Fruit fly (Drosophila melanogaster) whole organism, embryonic: ENCODE data around the gene Tsen34.

Experiments
- BtbVII ChIP-seq: fragments of 200-800 bp; sonication (Bioruptor generic); optimal IDR thresholded peaks from 3 replicates; lab custom pipeline; 2017; ENCODE audit warnings: missing biosample characterization, mild to moderate bottlenecking, missing genetic modification characterization
- CG1024 ChIP-seq: fragments of 200-800 bp; sonication (Bioruptor generic); IDR thresholded peaks from 2 replicates; pipeline ENCODE4 v1.3.6; 2022; ENCODE audit warnings: missing biosample characterization, missing genetic modification characterization
- CG10979 ChIP-seq: fragments of 200-800 bp; sonication (Bioruptor generic); optimal IDR thresholded peaks from 2 replicates; lab custom pipeline; 2018; ENCODE audit warnings: missing biosample characterization, mild to moderate bottlenecking, missing genetic modification characterization, moderate library complexity
- CG11398 ChIP-seq: fragments of 200-800 bp; sonication (Bioruptor generic); optimal IDR thresholded peaks from 2 replicates; lab custom pipeline; 2016; ENCODE audit warnings: missing biosample characterization, missing genetic modification characterization
- CG12071 ChIP-seq: fragments of 200-800 bp; sonication (Bioruptor generic); optimal IDR thresholded peaks from 3 replicates; lab custom pipeline; 2018; ENCODE audit warnings: missing biosample characterization, mild to moderate bottlenecking, missing genetic modification characterization
- CG12391 ChIP-seq: fragments of 200-800 bp; sonication (Bioruptor generic); optimal IDR thresholded peaks from 3 replicates; lab custom pipeline; 2018; ENCODE audit warnings: missing biosample characterization, mild to moderate bottlenecking, missing genetic modification characterization, moderate library complexity
- CG13296 ChIP-seq: fragments of 200-800 bp; sonication (Bioruptor generic); optimal IDR thresholded peaks from 3 replicates; lab custom pipeline; 2018; ENCODE audit warnings: missing biosample characterization, mild to moderate bottlenecking, missing genetic modification characterization
- CG14014 ChIP-seq: fragments of 200-800 bp; sonication (Bioruptor generic); IDR thresholded peaks from 2 replicates; pipeline ENCODE4 v1.3.6; 2022; ENCODE audit warnings: missing biosample characterization, missing genetic modification characterization
- CG14050 ChIP-seq: fragments of 200-800 bp; sonication (Bioruptor generic); IDR thresholded peaks from 3 replicates; pipeline ENCODE4 v1.3.6; 2022; ENCODE audit warnings: missing biosample characterization, missing genetic modification characterization
- CG16779 ChIP-seq: fragments of 200-800 bp; sonication (Bioruptor generic); IDR thresholded peaks from 2 replicates; pipeline ENCODE4 v1.3.6; 2022; ENCODE audit warnings: missing biosample characterization, missing genetic modification characterization
- CG18011 ChIP-seq: fragments of 200-800 bp; sonication (Bioruptor generic); optimal IDR thresholded peaks from 2 replicates; lab custom pipeline; 2017; ENCODE audit warnings: missing biosample characterization, missing genetic modification characterization, mild to moderate bottlenecking, moderate library complexity, missing genotype
- CG2120 ChIP-seq: fragments of 200-800 bp; sonication (Bioruptor generic); optimal IDR thresholded peaks from 3 replicates; lab custom pipeline; 2016; ENCODE audit warnings: missing biosample characterization, missing genetic modification characterization
- CG33557 ChIP-seq: fragments of 200-800 bp; sonication (Bioruptor generic); optimal IDR thresholded peaks from 2 replicates; lab custom pipeline; 2019; ENCODE audit warnings: missing biosample characterization, mild to moderate bottlenecking, missing genetic modification characterization, moderate library complexity
- CG34376 ChIP-seq: fragments of 200-800 bp; sonication (Bioruptor generic); optimal IDR thresholded peaks from 2 replicates; lab custom pipeline; 2018; ENCODE audit warnings: missing biosample characterization, mild to moderate bottlenecking, missing genetic modification characterization
- CG6175 ChIP-seq: fragments of 200-800 bp; sonication (Bioruptor generic); IDR thresholded peaks from 3 replicates; pipeline ENCODE4 v1.3.6; 2022; ENCODE audit warnings: missing biosample characterization, missing genetic modification characterization
- CG6654 ChIP-seq: fragments of 200-800 bp; sonication (Bioruptor generic); optimal IDR thresholded peaks from 2 replicates; lab custom pipeline; 2017; ENCODE audit warnings: missing biosample characterization, mild to moderate bottlenecking, missing genetic modification characterization
- CG6765 ChIP-seq: fragments of 200-800 bp; sonication (Bioruptor generic); optimal IDR thresholded peaks from 3 replicates; lab custom pipeline; 2017; ENCODE audit warnings: missing biosample characterization, mild to moderate bottlenecking, missing genetic modification characterization
- CG8478 ChIP-seq: fragments of >200 bp; optimal IDR thresholded peaks from 2 replicates; lab custom pipeline; 2018
- CG8924 ChIP-seq: fragments of 200-800 bp; optimal IDR thresholded peaks from 3 replicates; lab custom pipeline; 2019; ENCODE audit warnings: missing biosample characterization, mild to moderate bottlenecking, missing genetic modification characterization, moderate library complexity
- GATAe ChIP-seq: fragments of 200-800 bp; sonication (Bioruptor generic); conservative IDR thresholded peaks from 2 replicates; pipeline ENCODE4 v1.3.6; 2022; ENCODE audit warnings: missing biosample characterization, missing genetic modification characterization
- HLH54F ChIP-seq: fragments of 200-800 bp; sonication (Bioruptor generic); optimal IDR thresholded peaks from 3 replicates; lab custom pipeline; 2016; ENCODE audit warnings: missing biosample characterization, missing genetic modification characterization
- Hey ChIP-seq: fragments of 200-800 bp; sonication (Bioruptor generic); optimal IDR thresholded peaks from 3 replicates; lab custom pipeline; 2018; ENCODE audit warnings: missing biosample characterization, mild to moderate bottlenecking, missing genetic modification characterization
- HmgD ChIP-seq: fragments of 200-800 bp; sonication (Bioruptor generic); optimal IDR thresholded peaks from 3 replicates; lab custom pipeline; 2016; ENCODE audit warnings: missing biosample characterization, missing genetic modification characterization
- Mrtf ChIP-seq: fragments of 200-800 bp; sonication (Bioruptor generic); IDR thresholded peaks from 3 replicates; pipeline ENCODE4 v1.3.6; 2022; ENCODE audit warnings: missing biosample characterization, missing genetic modification characterization
- NFAT ChIP-seq: fragments of 200-800 bp; sonication (Bioruptor generic); IDR thresholded peaks from 2 replicates; pipeline ENCODE4 v1.3.6; 2022; ENCODE audit warnings: missing biosample characterization, missing genetic modification characterization
- Nf-YA ChIP-seq: fragments of 200-800 bp; sonication (Bioruptor generic); IDR thresholded peaks from 2 replicates; pipeline ENCODE4 v1.3.6; 2022; ENCODE audit warnings: missing biosample characterization, missing genetic modification characterization
- Pdp1 ChIP-seq, 2 experiments: fragments of 200-800 bp; sonication (Bioruptor generic); optimal IDR thresholded peaks; 3 replicates each; lab custom pipeline; 2016; ENCODE audit warnings: missing biosample characterization in 2 of 2, missing genetic modification characterization in 2 of 2, mild to moderate bottlenecking in 1 of 2, moderate library complexity in 1 of 2
- Sin3A ChIP-seq: fragments of >200 bp; optimal IDR thresholded peaks from 2 replicates; lab custom pipeline; 2018
- Sox100B ChIP-seq: fragments of 200-800 bp; sonication (Bioruptor generic); optimal IDR thresholded peaks from 3 replicates; lab custom pipeline; 2018; ENCODE audit warnings: missing biosample characterization, mild to moderate bottlenecking, missing genetic modification characterization
- chn ChIP-seq: fragments of 200-800 bp; sonication (Bioruptor generic); optimal IDR thresholded peaks from 2 replicates; lab custom pipeline; 2016; ENCODE audit warnings: missing biosample characterization, missing genetic modification characterization
- corto ChIP-seq: fragments of 200-800 bp; sonication (Bioruptor generic); optimal IDR thresholded peaks from 2 replicates; lab custom pipeline; 2016; ENCODE audit warnings: missing biosample characterization, mild to moderate bottlenecking, missing genetic modification characterization, moderate library complexity
- da ChIP-seq: fragments of 200-800 bp; sonication (Bioruptor generic); optimal IDR thresholded peaks from 2 replicates; lab custom pipeline; 2016; ENCODE audit warnings: missing biosample characterization, missing genetic modification characterization
- en ChIP-seq: fragments of 200-800 bp; sonication (Bioruptor generic); optimal IDR thresholded peaks from 2 replicates; lab custom pipeline; 2016; ENCODE audit warnings: missing biosample characterization, missing genetic modification characterization
- eve ChIP-seq, 2 experiments: fragments of >200 bp; optimal IDR thresholded peaks; 2 replicates each; lab custom pipeline; 2017; ENCODE audit warnings: missing biosample characterization in 2 of 2, missing genetic modification characterization in 2 of 2
- ewg ChIP-seq: fragments of 200-800 bp; sonication (Bioruptor generic); optimal IDR thresholded peaks from 3 replicates; lab custom pipeline; 2017; ENCODE audit warnings: mild to moderate bottlenecking, missing biosample characterization, missing genetic modification reagents, missing genetic modification characterization
- gcm2 ChIP-seq: fragments of 200-800 bp; sonication (Bioruptor generic); optimal IDR thresholded peaks from 2 replicates; lab custom pipeline; 2016; ENCODE audit warnings: missing biosample characterization, missing genetic modification characterization
- grn ChIP-seq: fragments of 200-800 bp; sonication (Bioruptor generic); optimal IDR thresholded peaks from 3 replicates; lab custom pipeline; 2017; ENCODE audit warnings: missing biosample characterization, missing genetic modification characterization
- gro ChIP-seq: fragments of 200-800 bp; sonication (Bioruptor generic); optimal IDR thresholded peaks from 2 replicates; lab custom pipeline; 2016; ENCODE audit warnings: missing biosample characterization, missing genetic modification characterization
- her ChIP-seq: fragments of 200-800 bp; sonication (Bioruptor generic); optimal IDR thresholded peaks from 2 replicates; lab custom pipeline; 2016; ENCODE audit warnings: missing biosample characterization, missing genetic modification characterization
- jumu ChIP-seq: fragments of 200-800 bp; sonication (Bioruptor generic); optimal IDR thresholded peaks from 3 replicates; lab custom pipeline; 2016; ENCODE audit warnings: missing biosample characterization, missing genetic modification characterization
- lbe ChIP-seq: fragments of 200-800 bp; sonication (Bioruptor generic); optimal IDR thresholded peaks from 2 replicates; lab custom pipeline; 2016; ENCODE audit warnings: missing biosample characterization, mild to moderate bottlenecking, missing genetic modification characterization
- mirr ChIP-seq: fragments of 200-800 bp; sonication (Bioruptor generic); optimal IDR thresholded peaks from 3 replicates; lab custom pipeline; 2018; ENCODE audit warnings: missing biosample characterization, mild to moderate bottlenecking, missing genetic modification characterization
- psq ChIP-seq: fragments of 200-800 bp; sonication (Bioruptor generic); optimal IDR thresholded peaks from 2 replicates; lab custom pipeline; 2017; ENCODE audit warnings: missing biosample characterization, missing genetic modification characterization
- salm ChIP-seq: fragments of 200-800 bp; sonication (Bioruptor generic); optimal IDR thresholded peaks from 2 replicates; lab custom pipeline; 2018; ENCODE audit warnings: missing biosample characterization, mild to moderate bottlenecking, missing genetic modification characterization
- sens ChIP-seq: fragments of 200-800 bp; sonication (Bioruptor generic); peaks from one replicate; lab custom pipeline; 2016; ENCODE audit warnings: missing biosample characterization, missing genetic modification characterization
- shn ChIP-seq: fragments of 200-800 bp; sonication (Bioruptor generic); optimal IDR thresholded peaks from 3 replicates; lab custom pipeline; 2016; ENCODE audit warnings: missing biosample characterization, missing genetic modification characterization
- sim ChIP-seq: fragments of 200-800 bp; sonication (Bioruptor generic); IDR thresholded peaks from 2 replicates; pipeline ENCODE4 v1.3.6; 2022; ENCODE audit warnings: missing biosample characterization, missing genetic modification characterization
- slp2 ChIP-seq: fragments of 200-800 bp; sonication (Bioruptor generic); optimal IDR thresholded peaks from 2 replicates; lab custom pipeline; 2016; ENCODE audit warnings: missing biosample characterization, missing genetic modification characterization
- sqz ChIP-seq: fragments of 200-800 bp; sonication (Bioruptor generic); optimal IDR thresholded peaks from 3 replicates; lab custom pipeline; 2018; ENCODE audit warnings: missing biosample characterization, mild to moderate bottlenecking, missing genetic modification characterization
- sug ChIP-seq: fragments of 200-800 bp; optimal IDR thresholded peaks from 2 replicates; lab custom pipeline; 2019; ENCODE audit warnings: missing biosample characterization, mild to moderate bottlenecking, missing genetic modification characterization, moderate library complexity
- tap ChIP-seq: fragments of 200-800 bp; optimal IDR thresholded peaks from 3 replicates; lab custom pipeline; 2019; ENCODE audit warnings: missing biosample characterization, mild to moderate bottlenecking, missing genetic modification characterization, moderate library complexity
- vvl ChIP-seq: fragments of 200-800 bp; sonication (Bioruptor generic); IDR thresholded peaks from 2 replicates; pipeline ENCODE4 v1.3.6; 2022; ENCODE audit warnings: missing biosample characterization, missing genetic modification characterization

The Tsen34 gene

dm6 chr3L:14728460-14728859 lies 33.2 kb downstream of the Tsen34 start, which contains the start of gene CG13473:
TSS of gene CG13473 (plus strand) at chr3L:14728760.
- TF ChIP-seq Mrtf (GFP tag; lab: Robert Waterston, UW) (no peak), CG1024 (GFP tag; lab: Robert Waterston, UW) (no peak), sim (GFP tag; lab: Robert Waterston, UW) (no peak), Nf-YA (GFP tag; lab: Robert Waterston, UW) (no peak), shn (GFP tag; lab: Kevin White, UChicago) (no peak), salm (tag; lab: Kevin White, UChicago) (no peak), NFAT (GFP tag; lab: Robert Waterston, UW) (no peak), CG18011 (GFP tag; lab: Kevin White, UChicago) (no peak), CG14050 (GFP tag; lab: Robert Waterston, UW) (no peak), HLH54F (GFP tag; lab: Kevin White, UChicago) (no peak), gcm2 (GFP tag; lab: Kevin White, UChicago) (no peak), ewg (GFP tag; lab: Kevin White, UChicago) (no peak), corto (GFP tag; lab: Kevin White, UChicago) (no peak), chn (GFP tag; lab: Kevin White, UChicago) (no peak), CG10979 (tag; lab: Kevin White, UChicago) (no peak), CG8478 (no peak), lbe (GFP tag; lab: Kevin White, UChicago) (no peak), CG12391 (no peak), BtbVII (GFP tag; lab: Kevin White, UChicago) (no peak)
- TF ChIP-seq, all 482 proteins: peak for 0

dm6 chr3L:14712799-14713198 lies 48.8 kb downstream of the Tsen34 start:
- TF ChIP-seq gro (GFP tag; lab: Kevin White, UChicago) (no peak), CG8924 (no peak), CG6175 (GFP tag; lab: Robert Waterston, UW) (no peak), CG18011 (GFP tag; lab: Kevin White, UChicago) (no peak), CG14014 (GFP tag; lab: Robert Waterston, UW) (no peak), jumu (GFP tag; lab: Kevin White, UChicago) (no peak), mirr (GFP tag; lab: Kevin White, UChicago) (peak; percentile 43), shn (GFP tag; lab: Kevin White, UChicago) (no peak), tap (tag; lab: Kevin White, UChicago) (no peak), eve (GFP tag; optimal IDR thresholded peaks at IDR 0.05; lab: Kevin White, UChicago) (no peak), Sox100B (GFP tag; lab: Kevin White, UChicago) (no peak), CG11398 (no peak), Sin3A (lab: Kevin White, UChicago) (no peak), CG6765 (GFP tag; lab: Kevin White, UChicago) (no peak), CG13296 (peak; percentile 16), sqz (no peak), slp2 (GFP tag; lab: Kevin White, UChicago) (no peak), grn (GFP tag; lab: Kevin White, UChicago) (peak; percentile 44), HmgD (GFP tag; lab: Kevin White, UChicago) (no peak), CG33557 (GFP tag; lab: Kevin White, UChicago) (no peak), GATAe (0 out of 2 replicates have a peak, but pooled peaks have one; percentile 14), salm (tag; lab: Kevin White, UChicago) (no peak), vvl (GFP tag; lab: Robert Waterston, UW) (no peak), sug (peak; percentile 20), sens (peak; percentile 0), en (GFP tag; lab: Kevin White, UChicago) (no peak), CG2120 (GFP tag; lab: Kevin White, UChicago) (no peak), da (GFP tag; lab: Kevin White, UChicago) (no peak), CG34376 (GFP tag; lab: Kevin White, UChicago) (peak; percentile 29), her (GFP tag; lab: Kevin White, UChicago) (no peak), Pdp1 (GFP tag; optimal IDR thresholded peaks at IDR 0.05; lab: Kevin White, UChicago) (peak in 1 of 2 experiments; percentile 39), Hey (tag; lab: Kevin White, UChicago) (peak; percentile 53), CG12071 (GFP tag; lab: Kevin White, UChicago) (peak; percentile 3), CG6654 (GFP tag; lab: Kevin White, UChicago) (no peak), psq (no peak), CG16779 (no peak)
